Worm (Caenorhabditis elegans): ENCODE measurements around the gene C10C6.3.

DNA sequence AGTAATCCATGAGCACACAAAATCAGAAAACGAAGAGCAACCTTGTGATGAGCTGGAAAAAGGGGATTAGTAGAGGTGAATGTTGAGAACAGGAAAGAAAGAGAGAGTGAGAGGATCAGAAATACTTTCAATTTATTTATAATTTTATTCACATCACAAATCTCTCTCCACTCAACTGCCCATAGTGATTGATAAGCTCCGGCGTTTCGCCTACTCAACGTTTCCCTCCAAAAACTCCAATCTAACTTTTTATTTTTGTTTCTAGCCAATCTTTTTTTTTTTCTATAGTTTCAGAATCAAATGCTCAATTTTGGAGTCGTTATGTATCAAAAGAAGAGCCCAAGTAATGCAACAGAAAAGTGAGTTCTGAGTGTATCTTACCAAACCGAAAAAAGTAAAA, 39.6 kb downstream of the C10C6.3 start, which contains the start of gene kin-4:
- TF ChIP-seq nhr-77 (tag; optimal IDR thresholded peaks at IDR 0.05) (no peak), C34F6.9 (tag; optimal IDR thresholded peaks at IDR 0.05) (no peak), ZK546.5 (tag; optimal IDR thresholded peaks at IDR 0.05) (no peak), unc-62 (GFP tag; optimal IDR thresholded peaks at IDR 0.05) (no peak)
